Fruit fly (Drosophila melanogaster) whole organism, embryonic: ENCODE data around the gene CG42812.

ENCODE experiments used
- Aef1 ChIP-seq: fragments of 200-800 bp; sonication (Bioruptor generic); IDR thresholded peaks from 3 replicates; pipeline ENCODE4 v1.3.6; 2022; ENCODE audit warnings: missing biosample characterization, missing genetic modification characterization
- B-H1 ChIP-seq: fragments of 200-800 bp; sonication (Bioruptor generic); IDR thresholded peaks from 3 replicates; pipeline ENCODE4 v1.3.6; 2022; ENCODE audit warnings: missing biosample characterization, missing genetic modification characterization
- CG10366 ChIP-seq: fragments of 200-800 bp; sonication (Bioruptor generic); IDR thresholded peaks from 2 replicates; pipeline ENCODE4 v1.3.6; 2022; ENCODE audit warnings: missing biosample characterization, missing genetic modification characterization
- CG12236 ChIP-seq: fragments of 200-800 bp; sonication (Bioruptor generic); optimal IDR thresholded peaks from 2 replicates; lab custom pipeline; 2016; ENCODE audit warnings: missing biosample characterization, missing genetic modification characterization
- CG13894 ChIP-seq: fragments of 200-800 bp; sonication (Bioruptor generic); optimal IDR thresholded peaks from 3 replicates; lab custom pipeline; 2018; ENCODE audit warnings: missing biosample characterization, mild to moderate bottlenecking, missing genetic modification characterization, moderate library complexity
- CG14441 ChIP-seq: fragments of 200-800 bp; sonication (Bioruptor generic); IDR thresholded peaks from 2 replicates; pipeline ENCODE4 v1.3.6; 2022; ENCODE audit warnings: missing biosample characterization, missing genetic modification characterization
- CG14710 ChIP-seq: fragments of 200-800 bp; sonication (Bioruptor generic); optimal IDR thresholded peaks from 3 replicates; lab custom pipeline; 2019; ENCODE audit warnings: missing biosample characterization, mild to moderate bottlenecking, missing genetic modification characterization, moderate library complexity
- CG14860 ChIP-seq: fragments of 200-800 bp; sonication (Bioruptor generic); IDR thresholded peaks from 3 replicates; pipeline ENCODE4 v1.3.6; 2022; ENCODE audit warnings: missing biosample characterization, missing genetic modification characterization; ENCODE audit not compliant: partially characterized antibody
- CG1602 ChIP-seq: fragments of 200-800 bp; sonication (Bioruptor generic); optimal IDR thresholded peaks from 3 replicates; lab custom pipeline; 2016; ENCODE audit warnings: missing biosample characterization, missing genetic modification characterization
- CG43689 ChIP-seq: fragments of 200-800 bp; sonication (Bioruptor generic); IDR thresholded peaks from 2 replicates; pipeline ENCODE4 v1.3.6; 2022; ENCODE audit warnings: missing biosample characterization, missing genetic modification characterization
- CG4617 ChIP-seq: fragments of 200-800 bp; sonication (Bioruptor generic); optimal IDR thresholded peaks from 3 replicates; lab custom pipeline; 2016; ENCODE audit warnings: missing biosample characterization, missing genetic modification characterization, borderline replicate concordance
- CG7357 ChIP-seq: fragments of 200-800 bp; sonication (Bioruptor generic); IDR thresholded peaks from 3 replicates; pipeline ENCODE4 v1.3.6; 2022; ENCODE audit warnings: missing biosample characterization, missing genetic modification characterization
- CG7987 ChIP-seq: fragments of 200-800 bp; sonication (Bioruptor generic); optimal IDR thresholded peaks from 2 replicates; lab custom pipeline; 2018; ENCODE audit warnings: missing biosample characterization, mild to moderate bottlenecking, missing genetic modification characterization, moderate library complexity
- CG8924 ChIP-seq: fragments of 200-800 bp; optimal IDR thresholded peaks from 3 replicates; lab custom pipeline; 2019; ENCODE audit warnings: missing biosample characterization, mild to moderate bottlenecking, missing genetic modification characterization, moderate library complexity
- CG8944 ChIP-seq: fragments of 200-800 bp; sonication (Bioruptor generic); optimal IDR thresholded peaks from 3 replicates; lab custom pipeline; 2016; ENCODE audit warnings: missing biosample characterization, missing genetic modification characterization
- CG9817 ChIP-seq: fragments of 200-800 bp; sonication (Bioruptor generic); optimal IDR thresholded peaks from 2 replicates; lab custom pipeline; 2018; ENCODE audit warnings: missing biosample characterization, mild to moderate bottlenecking, missing genetic modification characterization, moderate library complexity
- CG9932 ChIP-seq: fragments of 200-800 bp; sonication (Bioruptor generic); IDR thresholded peaks from 2 replicates; pipeline ENCODE4 v1.3.6; 2022; ENCODE audit warnings: missing biosample characterization, missing genetic modification characterization
- CrebB ChIP-seq: fragments of 200-800 bp; sonication (Bioruptor generic); optimal IDR thresholded peaks from 3 replicates; lab custom pipeline; 2018; ENCODE audit warnings: missing biosample characterization, mild to moderate bottlenecking, missing genetic modification characterization
- ERR ChIP-seq: fragments of 200-800 bp; sonication (Bioruptor generic); optimal IDR thresholded peaks from 2 replicates; lab custom pipeline; 2016; ENCODE audit warnings: missing biosample characterization, missing genetic modification characterization
- HLH3B ChIP-seq: fragments of 200-800 bp; sonication (Bioruptor generic); IDR thresholded peaks from 2 replicates; pipeline ENCODE4 v1.3.6; 2022; ENCODE audit warnings: missing biosample characterization, missing genetic modification characterization
- Hmr ChIP-seq: fragments of 200-800 bp; sonication (Bioruptor generic); optimal IDR thresholded peaks from 3 replicates; lab custom pipeline; 2017; ENCODE audit warnings: mild to moderate bottlenecking, missing biosample characterization, missing genetic modification reagents, missing genetic modification characterization
- Hr3 ChIP-seq: fragments of 200-800 bp; sonication (Bioruptor generic); optimal IDR thresholded peaks from 3 replicates; lab custom pipeline; 2016; ENCODE audit warnings: missing biosample characterization, missing genetic modification characterization
- Hr51 ChIP-seq, 2 experiments: fragments of 200-800 bp; sonication (Bioruptor generic); optimal IDR thresholded peaks; 2 replicates in 1 of 2; 3 replicates in 1 of 2; lab custom pipeline; 2016 to 2018; ENCODE audit warnings: missing biosample characterization in 2 of 2, missing genetic modification characterization in 2 of 2, mild to moderate bottlenecking in 1 of 2, moderate library complexity in 1 of 2
- NK7.1 ChIP-seq: fragments of 200-800 bp; sonication (Bioruptor generic); optimal IDR thresholded peaks from 3 replicates; lab custom pipeline; 2016; ENCODE audit warnings: missing biosample characterization, missing genetic modification characterization
- Nf-YA ChIP-seq: fragments of 200-800 bp; sonication (Bioruptor generic); IDR thresholded peaks from 2 replicates; pipeline ENCODE4 v1.3.6; 2022; ENCODE audit warnings: missing biosample characterization, missing genetic modification characterization
- Stat92E ChIP-seq, 3 experiments: fragments of >200 bp in 2 of 3; fragments of 200-800 bp in 1 of 3; sonication (Bioruptor generic) in 1 of 3; optimal IDR thresholded peaks; 2 replicates each; lab custom pipeline; 2017 to 2019; ENCODE audit warnings: missing biosample characterization in 3 of 3, missing genetic modification characterization in 3 of 3, mild to moderate bottlenecking in 1 of 3, moderate library complexity in 1 of 3
- Tbp ChIP-seq: fragments of >200 bp; optimal IDR thresholded peaks from 2 replicates; lab custom pipeline; 2018; ENCODE audit warnings: missing biosample characterization, missing genetic modification characterization
- al ChIP-seq: fragments of 200-800 bp; sonication (Bioruptor generic); IDR thresholded peaks from 2 replicates; pipeline ENCODE4 v1.3.6; 2022; ENCODE audit warnings: missing biosample characterization, missing genetic modification characterization
- ato ChIP-seq: fragments of 200-800 bp; sonication (Bioruptor generic); IDR thresholded peaks from 2 replicates; pipeline ENCODE4 v1.3.6; 2022; ENCODE audit warnings: missing biosample characterization, missing genetic modification characterization; ENCODE audit not compliant: partially characterized antibody
- cad ChIP-seq: fragments of >200 bp; optimal IDR thresholded peaks from 2 replicates; lab custom pipeline; 2017; ENCODE audit warnings: missing biosample characterization, missing genetic modification characterization
- cg ChIP-seq: fragments of 200-800 bp; sonication (Bioruptor generic); optimal IDR thresholded peaks from 3 replicates; lab custom pipeline; 2019; ENCODE audit warnings: missing biosample characterization, mild to moderate bottlenecking, missing genetic modification characterization, moderate library complexity
- chif ChIP-seq, 2 experiments: fragments of 200-800 bp; sonication (Bioruptor generic); optimal IDR thresholded peaks; 3 replicates each; lab custom pipeline; 2016; ENCODE audit warnings: missing biosample characterization in 2 of 2, missing genetic modification characterization in 2 of 2
- crol ChIP-seq: fragments of 200-800 bp; sonication (Bioruptor generic); IDR thresholded peaks from 2 replicates; pipeline ENCODE4 v1.3.6; 2022; ENCODE audit warnings: missing biosample characterization, missing genetic modification characterization
- ems ChIP-seq: fragments of 200-800 bp; sonication (Bioruptor generic); optimal IDR thresholded peaks from 3 replicates; lab custom pipeline; 2016; ENCODE audit warnings: missing biosample characterization, missing genetic modification characterization
- ftz-f1 ChIP-seq: fragments of 200-800 bp; sonication (Bioruptor generic); optimal IDR thresholded peaks from 2 replicates; lab custom pipeline; 2016; ENCODE audit warnings: missing biosample characterization, missing genetic modification characterization
- hkb ChIP-seq, 2 experiments: fragments of 200-800 bp in 1 of 2; fragments of >200 bp in 1 of 2; sonication (Bioruptor generic) in 1 of 2; IDR thresholded peaks in 1 of 2; optimal IDR thresholded peaks in 1 of 2; 2 replicates each; pipeline versions ENCODE4 v1.3.6 to Lab custom; 2017 to 2022; ENCODE audit warnings: missing biosample characterization in 1 of 2, missing genetic modification characterization in 1 of 2
- insv ChIP-seq, 2 experiments: fragments of 200-800 bp; sonication (Bioruptor generic); optimal IDR thresholded peaks; 3 replicates each; lab custom pipeline; 2016 to 2018; ENCODE audit warnings: missing biosample characterization in 2 of 2, missing genetic modification characterization in 2 of 2
- jumu ChIP-seq: fragments of 200-800 bp; sonication (Bioruptor generic); optimal IDR thresholded peaks from 3 replicates; lab custom pipeline; 2016; ENCODE audit warnings: missing biosample characterization, missing genetic modification characterization
- mam ChIP-seq: fragments of 200-800 bp; sonication (Bioruptor generic); optimal IDR thresholded peaks from 3 replicates; lab custom pipeline; 2016; ENCODE audit warnings: missing biosample characterization, missing genetic modification characterization
- nom ChIP-seq: fragments of 200-800 bp; sonication (Bioruptor generic); optimal IDR thresholded peaks from 2 replicates; lab custom pipeline; 2017; ENCODE audit warnings: missing biosample characterization, missing genetic modification characterization, mild to moderate bottlenecking, moderate library complexity, missing genetic modification reagents
- pfk ChIP-seq: fragments of 200-800 bp; sonication (Bioruptor generic); optimal IDR thresholded peaks from 2 replicates; lab custom pipeline; 2018; ENCODE audit warnings: missing biosample characterization, mild to moderate bottlenecking, missing genetic modification characterization, moderate library complexity
- sr ChIP-seq: fragments of 200-800 bp; sonication (Bioruptor generic); IDR thresholded peaks from 3 replicates; pipeline ENCODE4 v1.3.6; 2022; ENCODE audit warnings: missing biosample characterization, missing genetic modification characterization
- tgo ChIP-seq: fragments of 200-800 bp; sonication (Bioruptor generic); IDR thresholded peaks from 3 replicates; pipeline ENCODE4 v1.3.6; 2022; ENCODE audit warnings: missing biosample characterization, missing genetic modification characterization
- tio ChIP-seq: fragments of 200-800 bp; sonication (Bioruptor generic); optimal IDR thresholded peaks from 2 replicates; lab custom pipeline; 2017; ENCODE audit warnings: missing biosample characterization, missing genetic modification characterization, inconsistent platforms
- toy ChIP-seq: fragments of 200-800 bp; sonication (Bioruptor generic); IDR thresholded peaks from 2 replicates; pipeline ENCODE4 v1.3.6; 2022; ENCODE audit warnings: missing biosample characterization, missing genetic modification characterization
- unc-4 ChIP-seq: fragments of 200-800 bp; sonication (Bioruptor generic); IDR thresholded peaks from 2 replicates; pipeline ENCODE4 v1.3.6; 2022; ENCODE audit warnings: missing biosample characterization, missing genetic modification characterization; ENCODE audit not compliant: partially characterized antibody
- z ChIP-seq: fragments of 200-800 bp; sonication (Bioruptor generic); IDR thresholded peaks from 3 replicates; pipeline ENCODE4 v1.3.6; 2022; ENCODE audit warnings: missing biosample characterization, missing genetic modification characterization
- zen ChIP-seq: fragments of 200-800 bp; sonication (Bioruptor generic); optimal IDR thresholded peaks from 3 replicates; lab custom pipeline; 2018; ENCODE audit warnings: missing biosample characterization, mild to moderate bottlenecking, missing genetic modification characterization, moderate library complexity
- zen2 ChIP-seq: fragments of 200-800 bp; sonication (Bioruptor generic); IDR thresholded peaks from 3 replicates; pipeline ENCODE4 v1.3.6; 2022; ENCODE audit warnings: missing biosample characterization, missing genetic modification characterization; ENCODE audit not compliant: partially characterized antibody

CG42812 gene

DNA sequence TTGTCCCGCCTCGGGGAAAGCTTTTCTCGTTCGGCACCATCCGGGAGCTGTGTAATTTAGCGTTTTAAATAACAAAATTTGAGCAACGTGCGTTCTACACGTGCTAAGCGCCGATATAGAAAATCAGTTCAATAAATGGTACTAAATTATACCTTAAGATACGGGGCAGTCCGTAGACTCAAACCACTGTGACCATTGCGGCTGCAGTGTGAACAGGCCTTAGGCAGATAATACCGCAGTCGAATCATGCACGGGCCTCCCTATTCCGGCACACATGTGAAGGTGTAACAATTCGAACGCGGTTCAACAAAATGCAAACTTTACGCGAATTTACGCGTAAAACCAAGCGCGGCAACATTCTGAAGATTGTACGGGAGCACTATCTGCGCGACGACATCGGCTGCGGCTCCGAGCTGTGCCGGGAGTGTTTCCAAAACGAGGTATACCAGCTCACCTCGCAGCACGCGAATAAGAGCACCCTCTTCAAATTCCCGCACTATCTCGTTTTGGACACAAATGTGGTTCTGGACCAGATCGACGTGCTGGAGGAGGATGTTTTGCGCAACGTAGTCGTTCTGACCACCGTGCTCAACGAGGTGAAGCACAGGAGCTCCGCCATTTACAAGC is 34.7 kb downstream of the CG42812 start, which contains the start of the genes Rrp5 and Dis3 (continued):
- TF ChIP-seq CG14860 (0 out of 3 replicates have a peak, but pooled peaks have one; percentile 20), Hr3 (GFP tag; lab: Kevin White, UChicago) (peak; percentile 15), B-H1 (no peak), tio (GFP tag; lab: Kevin White, UChicago) (no peak), tgo (no peak), cg (no peak), Stat92E (GFP tag; optimal IDR thresholded peaks at IDR 0.05; lab: Kevin White, UChicago) (no peak), mam (peak; percentile 16), chif (GFP tag; optimal IDR thresholded peaks at IDR 0.05; lab: Kevin White, UChicago) (peak in 1 of 2 experiments; percentile 24), unc-4 (GFP tag; lab: Robert Waterston, UW) (peak; percentile 39; the same call in 1 of the 2 replicates), z (GFP tag; lab: Robert Waterston, UW) (no peak; the same call in 2 of the 3 replicates), NK7.1 (no peak), CG9932 (GFP tag; lab: Robert Waterston, UW) (peak; percentile 77), CG8924 (no peak), zen (tag; lab: Kevin White, UChicago) (no peak), crol (no peak), jumu (GFP tag; lab: Kevin White, UChicago) (peak; percentile 39), CG1602 (peak; percentile 3), nom (GFP tag; lab: Kevin White, UChicago) (no peak), CrebB (tag; lab: Kevin White, UChicago) (no peak), sr (GFP tag; lab: Robert Waterston, UW) (no peak), CG8944 (GFP tag; lab: Kevin White, UChicago) (peak; percentile 22), CG9817 (tag; lab: Kevin White, UChicago) (peak; percentile 44), ftz-f1 (GFP tag; lab: Kevin White, UChicago) (peak; percentile 37), ems (GFP tag; lab: Kevin White, UChicago) (no peak), insv (GFP tag; optimal IDR thresholded peaks at IDR 0.05; lab: Kevin White, UChicago) (no peak), CG14710 (tag; lab: Kevin White, UChicago) (no peak), CG4617 (peak; percentile 96), HLH3B (GFP tag; lab: Robert Waterston, UW) (no peak), al (GFP tag; lab: Robert Waterston, UW) (0 out of 2 replicates have a peak, but pooled peaks have one; percentile 10), CG13894 (no peak), ERR (GFP tag; lab: Kevin White, UChicago) (no peak), CG43689 (no peak), zen2 (GFP tag; lab: Robert Waterston, UW) (no peak), Tbp (GFP tag; lab: Kevin White, UChicago) (no peak), Hr51 (GFP tag; optimal IDR thresholded peaks at IDR 0.05; lab: Kevin White, UChicago) (peak in 1 of 2 experiments; percentile 22), Aef1 (no peak), Nf-YA (GFP tag; lab: Robert Waterston, UW) (no peak), ato (GFP tag; lab: Robert Waterston, UW) (peak; percentile 7; the same call in 1 of the 2 replicates), toy (GFP tag; lab: Robert Waterston, UW) (0 out of 2 replicates have a peak, but pooled peaks have one; percentile 10), CG7987 (GFP tag; lab: Kevin White, UChicago) (peak; percentile 26), hkb (optimal IDR thresholded peaks at IDR 0.05; lab: Kevin White, UChicago) (peak; percentile 8), hkb (GFP tag; IDR thresholded peaks at IDR 0.05; lab: Robert Waterston, UW) (no peak), CG7357 (GFP tag; lab: Robert Waterston, UW) (no peak), CG10366 (GFP tag; lab: Robert Waterston, UW) (peak; percentile 42; the same call in 1 of the 2 replicates), Hmr (GFP tag; lab: Kevin White, UChicago) (no peak), CG12236 (no peak), CG14441 (GFP tag; lab: Robert Waterston, UW) (peak; percentile 30; the same call in 1 of the 2 replicates), pfk (GFP tag; lab: Kevin White, UChicago) (peak; percentile 6), cad (no peak)
